Fruit fly (Drosophila melanogaster): ENCODE data around the gene CG33995.

The CG33995 gene

DNA sequence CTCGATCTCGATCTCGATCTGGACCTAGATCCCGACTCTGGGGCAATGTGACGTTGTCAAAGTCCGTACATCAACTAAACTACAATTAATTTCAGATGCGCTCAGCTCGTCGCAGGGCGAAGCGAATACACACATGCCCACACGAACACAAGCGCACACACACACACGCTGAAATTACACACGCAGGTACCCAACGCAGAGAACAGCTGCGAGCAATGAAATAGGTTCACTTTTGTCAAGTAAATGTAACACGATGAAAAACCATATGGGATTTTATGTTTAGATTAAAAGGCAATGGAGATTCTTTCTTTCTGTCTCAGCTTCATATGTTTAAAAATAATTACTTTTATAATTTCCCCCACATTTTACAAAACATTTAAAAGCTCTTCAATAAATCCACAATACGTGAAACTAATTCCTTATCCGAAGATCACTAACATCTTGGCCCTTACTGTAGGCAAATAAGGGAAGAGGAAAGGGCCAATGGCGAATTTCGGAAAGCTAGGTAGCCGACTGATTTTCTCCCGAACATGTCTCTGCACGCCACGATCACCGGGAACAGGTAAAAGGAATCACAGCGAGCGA, 42.7 kb upstream of the CG33995 start (continued):
- peak; percentile 24 for TF ChIP-seq CG7987 (GFP tag; optimal IDR thresholded peaks at IDR 0.05)
- peak; percentile 93 for TF ChIP-seq CG9727 (GFP tag; optimal IDR thresholded peaks at IDR 0.05)
- TF ChIP-seq insv (GFP tag; optimal IDR thresholded peaks at IDR 0.05), result peak in 1 of 2 experiments; percentile 47
- peak; percentile 40 for TF ChIP-seq Kr (GFP tag; optimal IDR thresholded peaks at IDR 0.05)
- peak; percentile 54 for TF ChIP-seq Elba2 (GFP tag; optimal IDR thresholded peaks at IDR 0.05)
- peak; percentile 56 for TF ChIP-seq kay (GFP tag; optimal IDR thresholded peaks at IDR 0.05)
- TF ChIP-seq Dp (GFP tag; optimal IDR thresholded peaks at IDR 0.05), result no peak
- TF ChIP-seq fru (optimal IDR thresholded peaks at IDR 0.05), result no peak
- no peak for TF ChIP-seq ham (GFP tag; IDR thresholded peaks at IDR 0.05)
- TF ChIP-seq da (GFP tag; optimal IDR thresholded peaks at IDR 0.05), result no peak
- peak; percentile 81 for TF ChIP-seq caup (GFP tag; optimal IDR thresholded peaks at IDR 0.05; ENCODE audit: severe bottlenecking)
- no peak for TF ChIP-seq Dref (GFP tag; IDR thresholded peaks at IDR 0.05)
- TF ChIP-seq az2 (GFP tag; optimal IDR thresholded peaks at IDR 0.05), result peak; percentile 77
- no peak for TF ChIP-seq pita (GFP tag; optimal IDR thresholded peaks at IDR 0.05)
- peak; percentile 95 for TF ChIP-seq CG15696 (tag; optimal IDR thresholded peaks at IDR 0.05)
- TF ChIP-seq CG11085 (GFP tag; IDR thresholded peaks at IDR 0.05), result 0 out of 2 replicates have a peak, but pooled peaks have one; percentile 20
- no peak for TF ChIP-seq pzg (GFP tag; optimal IDR thresholded peaks at IDR 0.05)
- no peak for TF ChIP-seq Dfd (GFP tag; optimal IDR thresholded peaks at IDR 0.05)
- TF ChIP-seq CG6272 (GFP tag; IDR thresholded peaks at IDR 0.05), result 0 out of 2 replicates have a peak, but pooled peaks have one; percentile 25
- no peak for TF ChIP-seq zf30C (GFP tag; optimal IDR thresholded peaks at IDR 0.05)
- peak; percentile 81 for TF ChIP-seq CG15011 (GFP tag; optimal IDR thresholded peaks at IDR 0.05)
- peak; percentile 87 for TF ChIP-seq CG17568 (GFP tag; optimal IDR thresholded peaks at IDR 0.05)
- peak; percentile 16; the same call in 1 of the 3 replicates for TF ChIP-seq CG3726 (GFP tag; IDR thresholded peaks at IDR 0.05)
- peak; percentile 51 for TF ChIP-seq CG15479 (GFP tag; optimal IDR thresholded peaks at IDR 0.05)
- TF ChIP-seq zfh1 (GFP tag; IDR thresholded peaks at IDR 0.05), result peak; percentile 86
- TF ChIP-seq CG7372 (GFP tag; IDR thresholded peaks at IDR 0.05), result peak; percentile 79
- TF ChIP-seq Nf-YB (GFP tag; optimal IDR thresholded peaks at IDR 0.05), result peak; percentile 75
- TF ChIP-seq CG15601 (tag; optimal IDR thresholded peaks at IDR 0.05), result peak; percentile 79
- TF ChIP-seq ash1 (GFP tag; optimal IDR thresholded peaks at IDR 0.05), result no peak
- TF ChIP-seq btn (GFP tag; optimal IDR thresholded peaks at IDR 0.05), result no peak
- peak; percentile 59 for TF ChIP-seq CG2116 (GFP tag; optimal IDR thresholded peaks at IDR 0.05)
- no peak for TF ChIP-seq mld (GFP tag; IDR thresholded peaks at IDR 0.05; ENCODE audit: partially characterized antibody)
- TF ChIP-seq NC2α (GFP tag; optimal IDR thresholded peaks at IDR 0.05), result no peak
- TF ChIP-seq Pdp1 (GFP tag; optimal IDR thresholded peaks at IDR 0.05), result peak; percentile 56 to 85
- peak; percentile 49 for TF ChIP-seq CG9876 (GFP tag; optimal IDR thresholded peaks at IDR 0.05)
- peak; percentile 93 for TF ChIP-seq dmrt11E (tag; optimal IDR thresholded peaks at IDR 0.05)
- peak; percentile 57 for TF ChIP-seq CG13624 (GFP tag; optimal IDR thresholded peaks at IDR 0.05)
- TF ChIP-seq peb (GFP tag; IDR thresholded peaks at IDR 0.05), result peak; percentile 78
- peak; percentile 83 for TF ChIP-seq CG10267 (tag; optimal IDR thresholded peaks at IDR 0.05)
- peak; percentile 79 for TF ChIP-seq onecut (GFP tag; IDR thresholded peaks at IDR 0.05)
- TF ChIP-seq Vsx1 (GFP tag; optimal IDR thresholded peaks at IDR 0.05), result peak; percentile 38
- TF ChIP-seq sob (GFP tag; IDR thresholded peaks at IDR 0.05), result peak; percentile 75
- TF ChIP-seq CG4328 (GFP tag; optimal IDR thresholded peaks at IDR 0.05), result peak; percentile 67
- TF ChIP-seq CG11560 (tag; IDR thresholded peaks at IDR 0.05), result peak; percentile 55; the same call in 2 of the 3 replicates
- peak; percentile 80 for TF ChIP-seq CG14441 (GFP tag; IDR thresholded peaks at IDR 0.05)
- peak; percentile 90 for TF ChIP-seq row (GFP tag; IDR thresholded peaks at IDR 0.05)
- peak; percentile 92 for TF ChIP-seq Xrp1 (GFP tag; IDR thresholded peaks at IDR 0.05)
- peak; percentile 71 for TF ChIP-seq CG8765 (GFP tag; IDR thresholded peaks at IDR 0.05)
- TF ChIP-seq ssp (GFP tag; IDR thresholded peaks at IDR 0.05), result peak; percentile 35
- TF ChIP-seq CG13123 (GFP tag; optimal IDR thresholded peaks at IDR 0.05), result peak; percentile 41

All from whole organism, embryonic.